Fruit fly (Drosophila melanogaster): ENCODE data around the gene CG10469.

The CG10469 gene

dm6 chr3L:6085157-6085556 lies 8.0 kb downstream of the CG10469 start (continued):
- TF ChIP-seq Rx (GFP tag; IDR thresholded peaks at IDR 0.05) (no peak), CG17186 (GFP tag; optimal IDR thresholded peaks at IDR 0.05) (no peak), Fer3 (tag; optimal IDR thresholded peaks at IDR 0.05) (no peak), CoRest (tag; optimal IDR thresholded peaks at IDR 0.05) (peak; percentile 15), lbe (GFP tag; optimal IDR thresholded peaks at IDR 0.05) (no peak), bsh (GFP tag; optimal IDR thresholded peaks at IDR 0.05) (peak in 1 of 2 experiments; percentile 70), CG14710 (tag; optimal IDR thresholded peaks at IDR 0.05) (peak; percentile 19), Elba2 (GFP tag; optimal IDR thresholded peaks at IDR 0.05) (no peak), Fer1 (GFP tag; optimal IDR thresholded peaks at IDR 0.05) (peak; percentile 52), CG10147 (GFP tag; optimal IDR thresholded peaks at IDR 0.05) (no peak), gce (GFP tag; IDR thresholded peaks at IDR 0.05) (no peak), vnd (GFP tag; IDR thresholded peaks at IDR 0.05; ENCODE audit: partially characterized antibody) (no peak), CG2116 (GFP tag; optimal IDR thresholded peaks at IDR 0.05) (no peak), NfI (GFP tag; optimal IDR thresholded peaks at IDR 0.05) (peak; percentile 16), D (optimal IDR thresholded peaks at IDR 0.05) (no peak), D (GFP tag; optimal IDR thresholded peaks at IDR 0.05) (peak; percentile 32), btn (GFP tag; optimal IDR thresholded peaks at IDR 0.05) (no peak), cas (GFP tag; IDR thresholded peaks at IDR 0.05) (no peak), CG6813 (GFP tag; optimal IDR thresholded peaks at IDR 0.05) (no peak), Sin3A (optimal IDR thresholded peaks at IDR 0.05) (no peak), sima (GFP tag; optimal IDR thresholded peaks at IDR 0.05) (no peak), cg (GFP tag; optimal IDR thresholded peaks at IDR 0.05) (no peak), Abd-B (GFP tag; optimal IDR thresholded peaks at IDR 0.05) (no peak), Asciz (GFP tag; optimal IDR thresholded peaks at IDR 0.05) (peak; percentile 3), Myb (GFP tag; optimal IDR thresholded peaks at IDR 0.05) (no peak), CG3726 (GFP tag; IDR thresholded peaks at IDR 0.05) (no peak), CG18764 (GFP tag; optimal IDR thresholded peaks at IDR 0.05) (no peak), insv (GFP tag; optimal IDR thresholded peaks at IDR 0.05) (no peak), gcm (GFP tag; optimal IDR thresholded peaks at IDR 0.05) (peak; percentile 22), her (GFP tag; optimal IDR thresholded peaks at IDR 0.05) (no peak), Optix (GFP tag; IDR thresholded peaks at IDR 0.05) (no peak), CG17361 (GFP tag; IDR thresholded peaks at IDR 0.05) (peak; percentile 23; the same call in 1 of the 3 replicates), Ptx1 (GFP tag; IDR thresholded peaks at IDR 0.05) (no peak), slp2 (GFP tag; optimal IDR thresholded peaks at IDR 0.05) (no peak), fd96Cb (tag; optimal IDR thresholded peaks at IDR 0.05) (peak; percentile 22), CG7987 (GFP tag; optimal IDR thresholded peaks at IDR 0.05) (no peak), tna (GFP tag; IDR thresholded peaks at IDR 0.05; ENCODE audit: partially characterized antibody) (no peak), CG15269 (tag; optimal IDR thresholded peaks at IDR 0.05) (peak; percentile 39), CG4854 (GFP tag; optimal IDR thresholded peaks at IDR 0.05) (no peak), H15 (GFP tag; IDR thresholded peaks at IDR 0.05) (no peak), al (GFP tag; IDR thresholded peaks at IDR 0.05) (no peak), gro (GFP tag; optimal IDR thresholded peaks at IDR 0.05) (no peak), CG9727 (GFP tag; optimal IDR thresholded peaks at IDR 0.05) (peak; percentile 28), shn (GFP tag; optimal IDR thresholded peaks at IDR 0.05) (no peak), CG4730 (GFP tag; IDR thresholded peaks at IDR 0.05) (no peak), lola (GFP tag; optimal IDR thresholded peaks at IDR 0.05) (peak in 1 of 3 experiments; percentile 38), CG16863 (GFP tag; optimal IDR thresholded peaks at IDR 0.05) (no peak), CG13123 (GFP tag; optimal IDR thresholded peaks at IDR 0.05) (no peak), CG8924 (tag; optimal IDR thresholded peaks at IDR 0.05) (peak; percentile 41), Sox102F (GFP tag; optimal IDR thresholded peaks at IDR 0.05) (peak; percentile 24), Hr51 (GFP tag; optimal IDR thresholded peaks at IDR 0.05) (peak in 1 of 2 experiments; percentile 42)
